Worm (Caenorhabditis elegans): Measurements from ENCODE around the gene sri-51.
"Not testable (repeated sequence)": the region's sequence is repeated elsewhere in the genome, so short reads cannot be mapped to it uniquely, and the experiment has no call there.

DNA sequence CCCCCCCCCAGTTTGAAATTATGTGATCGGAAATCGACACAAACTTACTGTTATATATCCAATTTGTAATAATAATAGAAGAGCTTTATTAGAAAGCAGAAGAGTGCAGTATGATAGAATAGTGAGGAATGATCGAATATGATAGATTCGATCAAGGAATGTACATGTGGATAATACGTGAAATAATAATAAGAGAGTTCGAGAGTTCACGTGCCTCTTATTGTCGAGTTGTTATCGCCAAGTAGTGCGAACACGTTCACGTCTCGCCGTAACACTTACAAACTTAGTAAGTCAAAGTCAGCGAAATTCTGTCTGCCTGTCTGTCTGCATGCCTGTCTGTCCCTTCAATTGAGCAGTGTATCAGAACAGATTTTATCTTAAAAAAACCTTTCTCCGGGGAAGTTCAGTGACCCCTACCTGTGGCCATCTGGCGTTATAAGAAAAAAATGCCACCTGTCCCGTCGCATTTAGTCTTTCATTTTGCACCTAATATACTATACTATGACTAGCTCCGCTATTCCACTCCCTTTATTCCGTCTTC is 15.5 kb downstream of the sri-51 start, which contains the start of the genes Y27F2A.6 and Y27F2A.8:
- not testable (repeated sequence) for TF ChIP-seq ceh-13 (GFP tag; optimal IDR thresholded peaks at IDR 0.05); hmbx-1 (tag; optimal IDR thresholded peaks at IDR 0.05); tbx-37 (GFP tag; conservative IDR thresholded peaks at IDR 0.05); ceh-36 (tag; optimal IDR thresholded peaks at IDR 0.05); scrt-1 (GFP tag; IDR thresholded peaks at IDR 0.05); hnd-1 (tag; optimal IDR thresholded peaks at IDR 0.05); aly-1 (tag; optimal IDR thresholded peaks at IDR 0.05); ama-1 (optimal IDR thresholded peaks at IDR 0.05); ets-7 (tag; optimal IDR thresholded peaks at IDR 0.05); tbx-11 (GFP tag; IDR thresholded peaks at IDR 0.05); flt-1 (GFP tag; IDR thresholded peaks at IDR 0.05); F13C5.2 (tag; optimal IDR thresholded peaks at IDR 0.05)
